Worm (Caenorhabditis elegans) whole organism, young adult: ENCODE data around the gene C54D10.4.

Experiments
- D2030.7 ChIP-seq: fragments of 200-800 bp; sonication (Bioruptor generic); IDR thresholded peaks from 2 replicates; pipeline ENCODE4 v1.3.6; 2022; ENCODE audit warnings: missing genetic modification reagents, missing genetic modification characterization, missing compliant biosample characterization
- F10E7.11 ChIP-seq: sonication (generic microtip); optimal IDR thresholded peaks from 2 replicates; lab custom pipeline; 2017; ENCODE audit warnings: mild to moderate bottlenecking, missing genetic modification characterization, moderate library complexity, missing compliant biosample characterization
- F23B12.7 ChIP-seq: sonication (generic microtip); optimal IDR thresholded peaks from 2 replicates; lab custom pipeline; 2017; ENCODE audit warnings: missing genetic modification characterization, mild to moderate bottlenecking, missing compliant biosample characterization, antibody characterized with exemption, moderate library complexity; ENCODE audit not compliant: insufficient read depth
- F37B4.10 ChIP-seq: fragments of 200-800 bp; sonication (Bioruptor generic); IDR thresholded peaks from 2 replicates; pipeline ENCODE4 v1.3.6; 2022; ENCODE audit warnings: missing genetic modification characterization, missing compliant biosample characterization
- F55B11.4 ChIP-seq: sonication (generic microtip); optimal IDR thresholded peaks from 2 replicates; lab custom pipeline; 2016; ENCODE audit warnings: missing compliant biosample characterization, missing genetic modification characterization, borderline replicate concordance; ENCODE audit not compliant: insufficient read depth
- T26A5.8 ChIP-seq: sonication (generic microtip); optimal IDR thresholded peaks from 2 replicates; lab custom pipeline; 2016; ENCODE audit warnings: missing genetic modification characterization, missing compliant biosample characterization
- Y56A3A.18 ChIP-seq: fragments of 200-800 bp; sonication (Bioruptor generic); IDR thresholded peaks from 2 replicates; pipeline ENCODE4 v1.3.6; 2022; ENCODE audit warnings: missing genetic modification reagents, missing genetic modification characterization, missing compliant biosample characterization
- Y79H2A.3 ChIP-seq: fragments of 200-800 bp; sonication (Bioruptor generic); conservative IDR thresholded peaks from 2 replicates; pipeline ENCODE4 v1.3.6; 2022; ENCODE audit warnings: missing genetic modification reagents, missing genetic modification characterization, missing compliant biosample characterization
- Y95B8A.8 ChIP-seq: fragments of 200-800 bp; sonication (Bioruptor generic); IDR thresholded peaks from 2 replicates; pipeline ENCODE4 v1.3.6; 2022; ENCODE audit warnings: missing genetic modification reagents, missing genetic modification characterization, missing compliant biosample characterization
- atf-7 ChIP-seq: sonication (generic microtip); optimal IDR thresholded peaks from 2 replicates; lab custom pipeline; 2017; ENCODE audit warnings: mild to moderate bottlenecking, missing genetic modification characterization, missing compliant biosample characterization
- cebp-1 ChIP-seq, 2 experiments: fragments of 200-800 bp in 1 of 2; sonication (Bioruptor generic) in 1 of 2; sonication (generic microtip) in 1 of 2; IDR thresholded peaks in 1 of 2; optimal IDR thresholded peaks in 1 of 2; 2 replicates each; pipeline versions ENCODE4 v1.3.6 to Lab custom; 2017 to 2022; ENCODE audit warnings: missing compliant biosample characterization in 2 of 2, missing genetic modification characterization in 2 of 2, mild to moderate bottlenecking in 1 of 2, missing genetic modification reagents in 1 of 2, moderate library complexity in 1 of 2
- ceh-100 ChIP-seq: fragments of 200-800 bp; sonication (Bioruptor generic); IDR thresholded peaks from 2 replicates; pipeline ENCODE4 v1.3.6; 2022; ENCODE audit warnings: missing genetic modification reagents, missing genetic modification characterization, missing compliant biosample characterization
- dpl-1 ChIP-seq: fragments of 150-350 bp; optimal IDR thresholded peaks from 2 replicates; lab custom pipeline; 2014; ENCODE audit warnings: missing biosample characterization, missing genetic modification reagents, missing genetic modification characterization
- egrh-3 ChIP-seq: fragments of 200-800 bp; sonication (Bioruptor generic); IDR thresholded peaks from 2 replicates; pipeline ENCODE4 v1.3.6; 2022; ENCODE audit warnings: missing genetic modification reagents, missing genetic modification characterization, missing compliant biosample characterization
- gei-17 ChIP-seq: fragments of 200-800 bp; sonication (Bioruptor generic); optimal IDR thresholded peaks from 2 replicates; lab custom pipeline; 2018; ENCODE audit warnings: mild to moderate bottlenecking, missing genetic modification characterization, missing compliant biosample characterization
- hlh-12 ChIP-seq: sonication (generic microtip); optimal IDR thresholded peaks from 2 replicates; lab custom pipeline; 2016; ENCODE audit warnings: missing genetic modification characterization, missing compliant biosample characterization
- hlh-26 ChIP-seq: fragments of 200-800 bp; sonication (Bioruptor generic); conservative IDR thresholded peaks from 2 replicates; pipeline ENCODE4 v1.3.6; 2022; ENCODE audit warnings: missing genetic modification reagents, missing genetic modification characterization, missing compliant biosample characterization
- hmg-1.2 ChIP-seq: fragments of 200-800 bp; sonication (Bioruptor generic); IDR thresholded peaks from 2 replicates; pipeline ENCODE4 v1.3.6; 2022; ENCODE audit warnings: missing genetic modification reagents, missing genetic modification characterization, missing compliant biosample characterization
- lag-1 ChIP-seq: fragments of 200-800 bp; sonication (Bioruptor generic); IDR thresholded peaks from 2 replicates; pipeline ENCODE4 v1.3.6; 2022; ENCODE audit warnings: missing genetic modification reagents, missing genetic modification characterization, missing compliant biosample characterization
- let-526 ChIP-seq: fragments of 200-800 bp; sonication (Bioruptor generic); IDR thresholded peaks from 2 replicates; pipeline ENCODE4 v1.3.6; 2022; ENCODE audit warnings: missing genetic modification reagents, missing genetic modification characterization, missing compliant biosample characterization
- lin-54 ChIP-seq: fragments of 200-800 bp; sonication (Bioruptor generic); optimal IDR thresholded peaks from 2 replicates; lab custom pipeline; 2018; ENCODE audit warnings: mild to moderate bottlenecking, missing genetic modification characterization, missing compliant biosample characterization
- lsl-1 ChIP-seq: fragments of 200-800 bp; sonication (Bioruptor generic); optimal IDR thresholded peaks from 2 replicates; lab custom pipeline; 2018; ENCODE audit warnings: mild to moderate bottlenecking, missing genetic modification characterization, moderate library complexity, missing compliant biosample characterization
- madf-3 ChIP-seq: fragments of 200-800 bp; sonication (Bioruptor generic); IDR thresholded peaks from 2 replicates; pipeline ENCODE4 v1.3.6; 2022; ENCODE audit warnings: missing genetic modification reagents, missing genetic modification characterization, missing compliant biosample characterization
- madf-6 ChIP-seq: fragments of 200-800 bp; sonication (Bioruptor generic); IDR thresholded peaks from 2 replicates; pipeline ENCODE4 v1.3.6; 2022; ENCODE audit warnings: missing genetic modification reagents, missing genetic modification characterization, missing compliant biosample characterization
- mel-28 ChIP-seq: sonication (generic microtip); optimal IDR thresholded peaks from 2 replicates; lab custom pipeline; 2016; ENCODE audit warnings: borderline replicate concordance, mild to moderate bottlenecking, missing genetic modification characterization, missing compliant biosample characterization
- mes-4 ChIP-seq: sonication (generic microtip); optimal IDR thresholded peaks from 2 replicates; lab custom pipeline; 2016; ENCODE audit warnings: missing genotype, missing genetic modification characterization, missing compliant biosample characterization
- nfyb-1 ChIP-seq: fragments of 200-800 bp; sonication (Bioruptor generic); IDR thresholded peaks from 2 replicates; pipeline ENCODE4 v1.3.6; 2022; ENCODE audit warnings: missing genetic modification reagents, missing genetic modification characterization, missing compliant biosample characterization
- pha-4 ChIP-seq: fragments of 150-350 bp; sonication (generic microtip); optimal IDR thresholded peaks from 2 replicates; lab custom pipeline; 2014; ENCODE audit warnings: missing biosample characterization, missing genetic modification reagents, missing genetic modification characterization
- rec-8 ChIP-seq, 2 experiments: sonication (generic microtip); optimal IDR thresholded peaks; 2 replicates each; lab custom pipeline; 2016; ENCODE audit warnings: mild to moderate bottlenecking in 2 of 2, missing genetic modification characterization in 2 of 2, missing genetic modification reagents in 2 of 2, missing genotype in 2 of 2, missing biosample characterization in 1 of 2, missing compliant biosample characterization in 1 of 2, moderate library complexity in 1 of 2
- rpc-1 ChIP-seq, 2 experiments: fragments of 150-350 bp in 1 of 2; sonication (generic microtip) in 1 of 2; optimal IDR thresholded peaks; 2 replicates each; lab custom pipeline; 2014 to 2018; ENCODE audit warnings: missing biosample characterization in 1 of 2, missing genetic modification characterization in 1 of 2, missing genetic modification reagents in 1 of 2, missing genotype in 1 of 2
- sdz-38 ChIP-seq: sonication (generic microtip); optimal IDR thresholded peaks from 2 replicates; lab custom pipeline; 2016; ENCODE audit warnings: missing genotype, missing genetic modification characterization, missing compliant biosample characterization
- somi-1 ChIP-seq: fragments of 200-800 bp; sonication (Bioruptor generic); optimal IDR thresholded peaks from 2 replicates; lab custom pipeline; 2018; ENCODE audit warnings: mild to moderate bottlenecking, missing genetic modification characterization, missing compliant biosample characterization
- tlf-1 ChIP-seq: fragments of 200-800 bp; sonication (Bioruptor generic); optimal IDR thresholded peaks from 2 replicates; lab custom pipeline; 2018; ENCODE audit warnings: mild to moderate bottlenecking, missing genetic modification characterization, missing compliant biosample characterization
- ztf-18 ChIP-seq: sonication (generic microtip); optimal IDR thresholded peaks from 2 replicates; lab custom pipeline; 2016; ENCODE audit warnings: missing genotype, mild to moderate bottlenecking, missing genetic modification characterization, missing compliant biosample characterization
- ztf-28 ChIP-seq: fragments of 200-800 bp; sonication (Bioruptor generic); IDR thresholded peaks from 2 replicates; pipeline ENCODE4 v1.3.6; 2022; ENCODE audit warnings: missing genetic modification reagents, missing genetic modification characterization, missing compliant biosample characterization
- ztf-3 ChIP-seq: fragments of 200-800 bp; sonication (Bioruptor generic); optimal IDR thresholded peaks from 2 replicates; lab custom pipeline; 2018; ENCODE audit warnings: mild to moderate bottlenecking, missing genetic modification characterization, missing compliant biosample characterization

C54D10.4 gene

DNA sequence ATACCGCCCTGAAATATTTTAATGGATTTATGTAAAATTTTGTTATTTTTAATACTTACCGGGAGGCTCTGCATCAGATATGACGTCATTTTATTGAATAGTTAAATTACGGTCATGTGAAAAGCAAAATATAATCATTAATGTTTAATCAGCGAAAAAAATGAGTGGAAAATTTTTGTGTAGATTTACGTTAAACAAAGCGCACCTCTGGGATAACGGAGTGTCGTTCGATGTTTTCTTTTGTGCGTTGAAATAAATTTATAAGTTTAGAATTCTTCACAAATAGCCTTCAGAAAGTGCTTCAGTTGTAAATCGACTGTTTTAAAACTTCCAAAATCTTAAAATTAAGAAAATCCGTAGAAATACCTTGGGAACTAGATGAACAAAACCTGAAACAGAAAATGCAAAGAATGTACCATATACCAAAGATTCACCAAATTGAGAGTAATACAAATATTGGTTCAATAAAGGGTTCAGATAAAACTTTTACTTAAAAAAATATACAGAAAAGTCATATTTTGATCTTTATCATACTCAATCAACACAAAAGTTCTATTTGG is 20.0 kb downstream of the C54D10.4 start, which contains the start of the genes K01D12.20 and miga-1 (continued):
- TF ChIP-seq lin-54: no peak
- no peak for TF ChIP-seq sdz-38 (tag; lab: Kevin White, UChicago)
- no peak for TF ChIP-seq pha-4 (tag; lab: Kevin White, UChicago)
- TF ChIP-seq egrh-3: no peak
- TF ChIP-seq ztf-18: no peak
- TF ChIP-seq F10E7.11: no peak
- no peak for TF ChIP-seq rpc-1 (optimal IDR thresholded peaks at IDR 0.05; lab: Kevin White, UChicago)
- no peak for TF ChIP-seq rpc-1 (tag; optimal IDR thresholded peaks at IDR 0.05; lab: Kevin White, UChicago)
- no peak for TF ChIP-seq somi-1 (GFP tag; lab: Kevin White, UChicago)
- TF ChIP-seq Y56A3A.18 (GFP tag; lab: Robert Waterston, UW): no peak
- no peak for TF ChIP-seq let-526 (GFP tag; lab: Robert Waterston, UW)
- TF ChIP-seq nfyb-1 (GFP tag; lab: Robert Waterston, UW): no peak
- no peak for TF ChIP-seq ceh-100 (GFP tag; lab: Robert Waterston, UW)
- TF ChIP-seq F37B4.10 (GFP tag; lab: Robert Waterston, UW): no peak
- TF ChIP-seq mes-4 (tag; lab: Kevin White, UChicago): no peak
- TF ChIP-seq madf-6 (GFP tag; lab: Robert Waterston, UW): peak; percentile 29; the same call in 1 of the 2 replicates
- no peak for TF ChIP-seq gei-17 (GFP tag; lab: Kevin White, UChicago)
- no peak for TF ChIP-seq cebp-1 (GFP tag; IDR thresholded peaks at IDR 0.05; lab: Robert Waterston, UW)
- TF ChIP-seq cebp-1 (tag; optimal IDR thresholded peaks at IDR 0.05; lab: Kevin White, UChicago): no peak
- TF ChIP-seq F23B12.7 (tag; lab: Kevin White, UChicago): peak; percentile 4

ce11 chrV:12397545-12397944 is 23.2 kb downstream of the C54D10.4 start, which contains the start of gene K01D12.5:
Gene K01D12.5, plus strand, starts transcription at chrV:12397845.
- TF ChIP-seq dpl-1 (GFP tag; lab: Kevin White, UChicago) (no peak), rpc-1 (optimal IDR thresholded peaks at IDR 0.05; lab: Kevin White, UChicago) (no peak), rpc-1 (tag; optimal IDR thresholded peaks at IDR 0.05; lab: Kevin White, UChicago) (no peak), lag-1 (GFP tag; lab: Robert Waterston, UW) (no peak), madf-3 (no peak), Y79H2A.3 (no peak), F55B11.4 (tag; lab: Kevin White, UChicago) (no peak), hmg-1.2 (GFP tag; lab: Robert Waterston, UW) (no peak), rec-8 (tag; optimal IDR thresholded peaks at IDR 0.05; lab: Kevin White, UChicago) (no peak), lsl-1 (GFP tag; lab: Kevin White, UChicago) (no peak), ztf-28 (GFP tag; lab: Robert Waterston, UW) (no peak)

- TF ChIP-seq hlh-26 (GFP tag; lab: Robert Waterston, UW) (no peak), D2030.7 (GFP tag; lab: Robert Waterston, UW) (no peak)
These were observed 25.0 kb downstream of the C54D10.4 start, which contains the start of gene twk-14 for ce11 chrV:12395699-12396098. Gene twk-14, minus strand, starts transcription at chrV:12395706.

DNA sequence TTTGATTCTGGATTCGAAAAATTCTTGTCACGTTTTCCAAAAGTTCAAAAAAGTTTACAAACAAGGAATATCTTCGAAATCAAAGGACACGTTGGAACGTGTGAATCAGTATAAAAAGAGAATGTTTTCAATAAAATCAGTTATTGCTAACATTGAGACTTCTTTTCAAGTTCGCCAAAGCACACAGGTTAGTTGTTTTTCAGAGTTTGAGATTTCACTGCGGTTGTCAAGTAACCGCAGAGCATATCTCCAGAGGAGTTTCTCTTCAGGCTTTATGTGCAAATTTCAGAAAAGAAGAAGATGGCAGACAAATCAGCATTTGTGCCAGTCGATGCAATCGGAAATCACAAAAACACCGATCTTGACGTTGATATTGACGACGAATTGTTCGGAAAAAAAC is 34.6 kb downstream of the C54D10.4 start, which contains the start of gene K01D12.15:
TSS of gene K01D12.15 (plus strand) at position 301 of the 400 bp plus-strand sequence.
- TF ChIP-seq tlf-1 (GFP tag; lab: Kevin White, UChicago) (no peak), T26A5.8 (tag; lab: Kevin White, UChicago) (no peak), ztf-3 (GFP tag; lab: Kevin White, UChicago) (no peak), atf-7 (no peak), hlh-12 (no peak), mel-28 (tag; lab: Kevin White, UChicago) (no peak), Y95B8A.8 (GFP tag; lab: Robert Waterston, UW) (no peak), Y56A3A.18 (GFP tag; lab: Robert Waterston, UW) (no peak), F23B12.7 (tag; lab: Kevin White, UChicago) (no peak)
